Worm (Caenorhabditis elegans) whole organism, L4 larva: ENCODE data around the gene M176.4.

Experiments used
- F44E2.7 ChIP-seq: fragments of 200-800 bp; sonication (Bioruptor generic); IDR thresholded peaks from 2 replicates; pipeline ENCODE4 v2.1.2; 2022; ENCODE audit warnings: missing genetic modification characterization, missing compliant biosample characterization
- T20F7.1 ChIP-seq: fragments of 200-800 bp; sonication (Bioruptor generic); optimal IDR thresholded peaks from 2 replicates; lab custom pipeline; 2018; ENCODE audit warnings: mild to moderate bottlenecking, missing genetic modification characterization, missing compliant biosample characterization
- T26A8.4 ChIP-seq: fragments of 200-800 bp; sonication (Bioruptor generic); IDR thresholded peaks from 2 replicates; pipeline ENCODE4 v1.3.6; 2022; ENCODE audit warnings: missing genetic modification characterization, missing compliant biosample characterization
- Y48G9A.11 ChIP-seq: fragments of 200-800 bp; sonication (Bioruptor generic); IDR thresholded peaks from 2 replicates; pipeline ENCODE4 v1.3.6; 2022; ENCODE audit warnings: missing genetic modification reagents, missing genetic modification characterization, missing compliant biosample characterization
- Y75B8A.6 ChIP-seq: fragments of 200-800 bp; sonication (Bioruptor generic); IDR thresholded peaks from 2 replicates; pipeline ENCODE4 v1.3.6; 2022; ENCODE audit warnings: missing genetic modification reagents, missing genetic modification characterization, missing compliant biosample characterization
- ZK546.5 ChIP-seq, 2 experiments: sonication (generic microtip); optimal IDR thresholded peaks; 2 replicates each; lab custom pipeline; 2017; ENCODE audit warnings: missing biosample characterization in 2 of 2, missing genetic modification characterization in 2 of 2
- aha-1 ChIP-seq: fragments of 150-350 bp; peaks from one replicate; lab custom pipeline; 2014; ENCODE audit warnings: missing biosample characterization, missing genetic modification characterization
- ama-1 ChIP-seq: fragments of 150-350 bp; optimal IDR thresholded peaks from 2 replicates; lab custom pipeline; 2014; ENCODE audit warnings: inconsistent platforms, mixed read lengths
- arid-1 ChIP-seq: fragments of 200-800 bp; sonication (Bioruptor generic); conservative IDR thresholded peaks from 2 replicates; pipeline ENCODE4 v1.3.6; 2022; ENCODE audit warnings: missing genetic modification reagents, missing genetic modification characterization, missing compliant biosample characterization
- ceh-32 ChIP-seq: sonication (generic microtip); optimal IDR thresholded peaks from 2 replicates; lab custom pipeline; 2016; ENCODE audit warnings: mild to moderate bottlenecking, missing genetic modification characterization, missing compliant biosample characterization; ENCODE audit not compliant: poor library complexity
- ctbp-1 ChIP-seq: fragments of 200-800 bp; sonication (Bioruptor generic); IDR thresholded peaks from 2 replicates; pipeline ENCODE4 v1.3.6; 2022; ENCODE audit warnings: missing genetic modification reagents, missing genetic modification characterization, missing compliant biosample characterization
- daf-12 ChIP-seq: fragments of 150-350 bp; optimal IDR thresholded peaks from 2 replicates; lab custom pipeline; 2014; ENCODE audit warnings: missing biosample characterization, missing genetic modification reagents, missing genetic modification characterization
- daf-16 ChIP-seq, 3 experiments: sonication (generic microtip); optimal IDR thresholded peaks; 2 replicates each; lab custom pipeline; 2016 to 2017; ENCODE audit warnings: missing genetic modification characterization in 3 of 3, missing genetic modification reagents in 3 of 3, mild to moderate bottlenecking in 2 of 3, missing compliant biosample characterization in 2 of 3, missing biosample characterization in 1 of 3, moderate library complexity in 1 of 3
- dmd-6 ChIP-seq: fragments of 200-800 bp; sonication (Bioruptor generic); IDR thresholded peaks from 2 replicates; pipeline ENCODE4 v1.3.6; 2022; ENCODE audit warnings: missing genetic modification reagents, missing genetic modification characterization, missing compliant biosample characterization
- dmd-9 ChIP-seq: fragments of 200-800 bp; sonication (Bioruptor generic); IDR thresholded peaks from 2 replicates; pipeline ENCODE4 v1.3.6; 2022; ENCODE audit warnings: missing genetic modification reagents, missing genetic modification characterization, missing compliant biosample characterization
- gei-8 ChIP-seq: fragments of 200-800 bp; sonication (Bioruptor generic); optimal IDR thresholded peaks from 2 replicates; lab custom pipeline; 2018; ENCODE audit warnings: mild to moderate bottlenecking, missing genetic modification characterization, missing compliant biosample characterization
- hmg-1.1 ChIP-seq: fragments of 200-800 bp; sonication (Bioruptor generic); IDR thresholded peaks from 2 replicates; pipeline ENCODE4 v1.3.6; 2022; ENCODE audit warnings: missing genetic modification reagents, missing genetic modification characterization, missing compliant biosample characterization
- lin-13 ChIP-seq: fragments of 150-350 bp; optimal IDR thresholded peaks from 2 replicates; lab custom pipeline; 2014; ENCODE audit warnings: missing biosample characterization, missing genetic modification reagents, missing genetic modification characterization
- lin-15B ChIP-seq: fragments of 150-350 bp; sonication (generic microtip); optimal IDR thresholded peaks from 3 replicates; lab custom pipeline; 2014; ENCODE audit warnings: missing biosample characterization, missing genetic modification characterization
- mes-2 ChIP-seq: sonication (generic microtip); optimal IDR thresholded peaks from 2 replicates; lab custom pipeline; 2016; ENCODE audit warnings: missing genotype, mild to moderate bottlenecking, missing genetic modification characterization, missing compliant biosample characterization; ENCODE audit not compliant: poor library complexity, severe bottlenecking
- mxl-3 ChIP-seq: fragments of 200-800 bp; sonication (Bioruptor generic); optimal IDR thresholded peaks from 2 replicates; lab custom pipeline; 2018; ENCODE audit warnings: mild to moderate bottlenecking, missing genetic modification characterization, missing compliant biosample characterization
- nhr-11 ChIP-seq: fragments of 150-350 bp; optimal IDR thresholded peaks from 2 replicates; lab custom pipeline; 2014; ENCODE audit warnings: missing biosample characterization, missing genetic modification characterization
- nhr-111 ChIP-seq: fragments of 200-800 bp; sonication (Bioruptor generic); optimal IDR thresholded peaks from 2 replicates; lab custom pipeline; 2018; ENCODE audit warnings: mild to moderate bottlenecking, missing genetic modification characterization, missing compliant biosample characterization
- nhr-25 ChIP-seq: sonication (generic microtip); optimal IDR thresholded peaks from 2 replicates; lab custom pipeline; 2017; ENCODE audit warnings: missing genetic modification characterization, mild to moderate bottlenecking, missing compliant biosample characterization, antibody characterized with exemption, moderate library complexity, borderline replicate concordance; ENCODE audit not compliant: insufficient read depth
- nhr-28 ChIP-seq: fragments of 150-350 bp; optimal IDR thresholded peaks from 2 replicates; lab custom pipeline; 2014; ENCODE audit warnings: missing biosample characterization, missing genetic modification characterization
- nhr-77 ChIP-seq: fragments of 150-350 bp; optimal IDR thresholded peaks from 2 replicates; lab custom pipeline; 2014; ENCODE audit warnings: missing biosample characterization, missing genetic modification characterization
- pqm-1 ChIP-seq: sonication (generic microtip); optimal IDR thresholded peaks from 2 replicates; lab custom pipeline; 2017; ENCODE audit warnings: missing biosample characterization, missing genetic modification characterization
- rbr-2 ChIP-seq: sonication (generic microtip); optimal IDR thresholded peaks from 2 replicates; lab custom pipeline; 2016; ENCODE audit warnings: missing genotype, missing genetic modification characterization, missing compliant biosample characterization
- saeg-2 ChIP-seq: fragments of 200-800 bp; sonication (Bioruptor generic); IDR thresholded peaks from 2 replicates; pipeline ENCODE4 v1.3.6; 2022; ENCODE audit warnings: missing genetic modification reagents, missing genetic modification characterization, missing compliant biosample characterization
- sdz-12 ChIP-seq: fragments of 200-800 bp; sonication (Bioruptor generic); optimal IDR thresholded peaks from 2 replicates; lab custom pipeline; 2018; ENCODE audit warnings: mild to moderate bottlenecking, missing genetic modification characterization, missing compliant biosample characterization
- tra-1 ChIP-seq: fragments of 200-800 bp; sonication (Bioruptor generic); IDR thresholded peaks from 2 replicates; pipeline ENCODE4 v1.3.6; 2022; ENCODE audit warnings: missing genetic modification reagents, missing genetic modification characterization, missing compliant biosample characterization
- vab-7 ChIP-seq: fragments of 200-800 bp; sonication (Bioruptor generic); IDR thresholded peaks from 2 replicates; pipeline ENCODE4 v1.3.6; 2022; ENCODE audit warnings: missing genetic modification reagents, missing genetic modification characterization, missing compliant biosample characterization
- zip-2 ChIP-seq: fragments of 150-350 bp; optimal IDR thresholded peaks from 2 replicates; lab custom pipeline; 2014; ENCODE audit warnings: missing biosample characterization, missing genetic modification characterization

Gene M176.4

DNA sequence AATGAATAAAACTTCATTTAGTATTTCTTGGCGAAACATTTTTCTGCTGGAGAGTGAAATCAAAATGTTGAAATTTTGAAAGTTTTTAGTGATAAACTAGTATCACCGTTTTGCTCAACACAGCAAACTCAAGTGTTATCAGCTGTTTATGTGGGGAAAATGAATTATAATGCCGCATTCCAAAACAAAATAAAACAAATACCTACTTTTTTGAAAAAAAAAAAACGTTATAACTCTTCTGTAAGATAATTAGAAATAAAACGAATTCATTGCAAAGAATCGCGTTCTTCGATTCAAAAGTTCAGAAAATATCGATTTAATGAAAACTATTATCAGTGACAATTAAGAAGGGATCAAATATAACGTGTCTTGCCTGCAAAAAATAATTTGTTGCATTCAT, 20.7 kb upstream of the M176.4 start, which contains the start of gene Y51B9A.9:
TSS of gene Y51B9A.9 (minus strand) at position 101 of the 400 bp plus-strand sequence.
- TF ChIP-seq sdz-12 (GFP tag; lab: Kevin White, UChicago), result no peak
- peak; percentile 47 for TF ChIP-seq pqm-1 (tag; lab: Kevin White, UChicago)
- no peak for TF ChIP-seq daf-16 (GFP tag; optimal IDR thresholded peaks at IDR 0.05; lab: Kevin White, UChicago)
- TF ChIP-seq daf-16 (tag; optimal IDR thresholded peaks at IDR 0.05; lab: Kevin White, UChicago), result peak; percentile 68
- TF ChIP-seq rbr-2 (tag; lab: Kevin White, UChicago), result no peak

DNA sequence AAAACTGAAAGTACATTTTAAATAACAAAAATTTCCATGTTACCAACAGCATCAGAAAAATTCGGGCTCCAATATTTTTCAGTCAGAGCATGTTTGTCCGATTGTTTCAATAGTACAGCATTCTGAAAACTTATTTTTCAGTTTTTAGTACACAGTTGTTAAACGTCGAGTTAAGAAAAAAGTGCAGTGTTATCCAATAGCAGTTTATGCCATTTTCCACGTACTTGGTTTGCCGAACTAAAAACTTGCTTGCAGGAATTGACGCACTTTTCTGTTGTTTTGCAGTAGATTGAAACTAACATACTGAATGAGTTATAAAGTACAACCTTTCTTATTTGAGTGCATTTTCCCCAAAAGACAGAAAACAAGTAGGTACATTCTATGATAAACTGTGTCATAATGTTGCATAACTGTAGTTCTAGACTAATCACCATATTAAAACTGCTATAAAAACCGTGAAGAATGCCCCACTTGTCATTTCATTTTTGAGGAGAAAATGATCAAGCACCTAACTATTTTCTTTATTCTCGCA, 19.7 kb upstream of the M176.4 start, which contains the start of the genes Y51B9A.14 and Y51B9A.8:
TSS of gene Y51B9A.14 (minus strand) at position 101 of the 532 bp plus-strand sequence.
TSS of gene Y51B9A.8 (plus strand) at position 482 of the 532 bp plus-strand sequence.
- no peak for TF ChIP-seq hmg-1.1 (GFP tag; lab: Robert Waterston, UW)
- TF ChIP-seq dmd-9 (GFP tag; lab: Robert Waterston, UW), result no peak
- TF ChIP-seq ctbp-1 (GFP tag; lab: Robert Waterston, UW), result no peak
- TF ChIP-seq gei-8 (GFP tag; lab: Kevin White, UChicago), result no peak
- no peak for TF ChIP-seq saeg-2
- TF ChIP-seq ceh-32 (tag; lab: Kevin White, UChicago), result no peak
- TF ChIP-seq ama-1 (lab: Kevin White, UChicago), result no peak
- TF ChIP-seq nhr-11 (tag; lab: Kevin White, UChicago), result no peak
- no peak for TF ChIP-seq tra-1
- TF ChIP-seq T26A8.4, result no peak
- TF ChIP-seq nhr-28 (tag; lab: Kevin White, UChicago), result no peak
- TF ChIP-seq, all 104 proteins: peak for 0

DNA sequence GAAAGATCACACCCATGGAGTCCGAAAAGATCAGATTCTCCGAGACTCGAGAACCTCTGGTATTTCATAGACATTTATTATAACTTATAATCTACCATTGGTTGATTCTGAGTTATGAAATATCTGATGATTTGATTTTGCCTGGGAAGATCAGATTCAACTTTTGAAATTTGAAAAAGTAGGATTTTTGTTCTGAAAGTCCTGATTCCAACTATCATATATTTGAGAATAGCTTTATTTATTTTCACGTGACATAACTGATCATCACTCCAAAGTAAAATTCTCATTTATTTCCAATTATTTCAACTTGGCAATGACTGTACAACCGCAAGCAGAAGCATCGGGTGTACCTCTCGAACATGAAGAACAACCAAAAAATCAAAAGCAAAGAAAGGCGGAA, 18.4 kb upstream of the M176.4 start, which contains the start of gene Y51B9A.7:
TSS of gene Y51B9A.7 (plus strand) at position 301 of the 400 bp plus-strand sequence.
- no peak for TF ChIP-seq F44E2.7 (GFP tag; lab: Robert Waterston, UW)

DNA sequence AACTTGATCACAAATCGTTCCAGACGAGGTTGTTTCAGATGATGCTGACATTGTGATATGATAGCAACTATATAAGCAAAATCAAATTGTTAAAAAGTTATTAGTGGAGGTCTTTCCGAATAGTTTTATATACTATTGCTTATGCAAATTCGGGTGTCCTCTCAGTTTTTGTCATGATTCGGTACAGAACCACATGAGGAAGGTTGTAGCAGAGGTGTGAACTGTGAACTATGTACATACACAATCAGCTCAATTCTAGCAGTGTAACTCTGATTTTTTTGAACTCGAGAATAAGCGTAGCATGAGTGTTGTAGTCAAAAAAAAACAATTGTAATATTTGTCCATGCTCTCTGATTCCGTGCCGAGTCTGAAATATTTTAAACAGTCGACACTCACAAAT, 15.1 kb upstream of the M176.4 start, which contains the start of gene Y51B9A.6:
TSS of gene Y51B9A.6 (minus strand) at position 101 of the 400 bp plus-strand sequence.
- TF ChIP-seq Y48G9A.11 (no peak), aha-1 (peak; percentile 35)

DNA sequence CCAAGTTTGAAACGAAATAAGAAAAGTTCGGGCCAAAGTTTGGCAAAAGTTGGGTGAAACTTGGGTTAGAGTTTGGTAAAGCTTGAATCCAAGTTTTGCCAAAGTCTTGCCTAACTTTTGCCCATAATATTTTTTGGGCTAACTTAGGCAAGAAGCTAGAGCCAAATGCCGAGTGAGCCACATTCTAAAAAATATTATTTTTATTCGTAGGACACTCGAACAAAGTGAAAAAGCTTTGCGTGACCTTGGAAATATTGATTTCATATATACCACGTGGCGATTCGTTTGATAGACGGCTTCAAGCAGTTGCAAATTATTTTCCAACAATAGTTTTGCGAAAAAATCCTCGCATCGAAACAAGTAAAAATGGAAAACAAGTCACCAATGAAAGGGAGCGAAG, 14.3 kb upstream of the M176.4 start, which contains the start of gene Y51B9A.5:
TSS of gene Y51B9A.5 (plus strand) at position 301 of the 400 bp plus-strand sequence.
- TF ChIP-seq Y75B8A.6 (GFP tag; lab: Robert Waterston, UW) (no peak), arid-1 (GFP tag; lab: Robert Waterston, UW) (no peak), mes-2 (tag; lab: Kevin White, UChicago) (no peak), daf-12 (tag; lab: Kevin White, UChicago) (no peak), lin-15B (tag; lab: Kevin White, UChicago) (no peak), nhr-25 (tag; lab: Kevin White, UChicago) (no peak), lin-13 (GFP tag; lab: Kevin White, UChicago) (no peak), dmd-6 (no peak), rbr-2 (tag; lab: Kevin White, UChicago) (no peak), vab-7 (no peak), zip-2 (tag; lab: Kevin White, UChicago) (no peak), nhr-11 (tag; lab: Kevin White, UChicago) (no peak), ZK546.5 (tag; optimal IDR thresholded peaks at IDR 0.05; lab: Kevin White, UChicago) (no peak), mxl-3 (GFP tag; lab: Kevin White, UChicago) (no peak), nhr-111 (no peak), nhr-77 (tag; lab: Kevin White, UChicago) (no peak), T20F7.1 (no peak)
